Fruit fly (Drosophila melanogaster) whole organism, adult: ENCODE data around the gene CG9689.

ENCODE experiments used
- CG5204 ChIP-seq: fragments of 200-800 bp; sonication (Bioruptor generic); optimal IDR thresholded peaks from 2 replicates; lab custom pipeline; 2016; ENCODE audit warnings: missing biosample characterization, missing genetic modification characterization
- pad ChIP-seq: fragments of 200-800 bp; sonication (Bioruptor generic); optimal IDR thresholded peaks from 3 replicates; lab custom pipeline; 2017; ENCODE audit warnings: missing biosample characterization, missing genetic modification characterization, mild to moderate bottlenecking, moderate library complexity, missing genetic modification reagents

DNA sequence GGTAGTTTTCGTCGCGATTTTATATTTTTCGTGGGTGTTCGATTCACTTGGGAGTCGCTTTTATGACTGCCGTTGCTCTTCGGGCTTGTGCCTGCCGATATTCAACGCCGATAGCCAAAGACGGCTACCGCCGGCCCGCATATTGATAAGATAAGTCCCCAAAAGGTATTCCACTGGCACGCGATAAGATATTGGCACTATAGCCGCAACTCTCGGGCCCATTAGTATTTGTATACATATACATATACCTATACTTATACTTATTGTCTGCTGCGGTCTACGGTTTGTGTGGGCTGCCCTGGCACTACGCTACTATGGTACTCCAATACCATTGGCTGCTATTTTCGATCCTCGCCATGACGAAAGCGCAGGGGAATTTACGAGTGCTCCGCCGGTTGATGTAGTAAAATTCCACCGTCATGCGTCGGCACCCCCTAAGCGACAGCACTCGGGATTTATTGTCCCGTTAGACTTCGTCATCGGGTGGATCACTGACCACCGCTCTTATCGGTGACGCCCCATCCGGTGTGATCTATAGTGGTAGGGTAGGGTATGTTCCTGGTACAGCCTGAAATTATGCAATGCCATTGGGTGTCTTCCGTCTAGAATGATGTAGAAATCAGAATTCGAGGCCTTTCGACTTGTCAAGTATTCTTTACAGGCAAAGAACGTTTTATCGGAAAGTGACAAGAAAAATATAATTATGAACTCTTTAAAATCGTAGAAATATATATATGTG, 13.1 kb upstream of the CG9689 start, which contains the start of gene CG45060:
- peak; percentile 45 for TF ChIP-seq pad (GFP tag; lab: Kevin White, UChicago)
- no peak for TF ChIP-seq CG5204 (GFP tag; lab: Kevin White, UChicago)
